Fruit fly (Drosophila melanogaster) S2 (cell line): ENCODE measurements around the gene hry.

Source experiments
- CG8478 ChIP-seq: fragments of >200 bp; optimal IDR thresholded peaks from 2 replicates; lab custom pipeline; 2018
- CTCF ChIP-seq, 2 experiments: fragments of >200 bp; optimal IDR thresholded peaks; 2 replicates each; lab custom pipeline; 2018

- TF ChIP-seq CTCF (optimal IDR thresholded peaks at IDR 0.05; lab: Kevin White, UChicago) (no peak), CG8478 (lab: Kevin White, UChicago) (no peak)
Measured at dm6 chr3L:8686646-8687045, 11.1 kb downstream of the hry start.
